Worm (Caenorhabditis elegans): ENCODE measurements around the gene xrn-1.
A peak's percentile ranks its signal among the peaks of the same experiment; 100 is the strongest.

Gene xrn-1

DNA sequence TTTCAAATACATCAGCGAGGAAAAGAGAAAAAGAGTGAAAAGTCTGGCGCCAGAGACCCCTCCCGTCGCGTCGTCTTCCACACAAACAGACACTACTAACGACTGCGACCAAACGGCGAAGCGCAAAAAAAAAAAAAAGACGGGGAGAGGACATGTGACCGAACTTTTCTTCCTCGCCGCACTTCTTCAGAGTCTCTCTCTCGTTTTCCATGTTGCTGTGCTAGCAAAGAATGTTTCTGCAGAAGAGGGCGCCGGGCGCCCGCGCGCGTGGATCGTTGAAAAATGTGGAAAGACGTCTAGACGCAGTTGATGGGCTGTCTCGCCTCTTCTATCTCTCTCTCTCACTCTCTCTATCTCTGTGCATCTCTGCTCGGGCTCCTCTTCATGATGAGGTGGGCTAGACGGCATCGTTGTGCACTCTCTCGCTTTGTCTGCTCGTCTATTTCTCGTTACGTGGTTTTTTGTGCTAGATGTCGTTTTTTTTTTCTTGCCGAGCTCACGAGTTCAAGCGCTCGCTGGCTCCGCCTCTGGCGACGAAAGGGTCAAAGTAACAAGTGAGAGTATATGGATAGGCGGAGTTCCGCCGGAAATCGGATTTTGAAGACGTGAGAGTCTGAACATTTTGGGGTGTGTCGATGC lies 28.4 kb upstream of the xrn-1 start (continued):
- TF ChIP-seq ceh-82 (tag; optimal IDR thresholded peaks at IDR 0.05), result no peak
- TF ChIP-seq ztf-11 (tag; optimal IDR thresholded peaks at IDR 0.05), result no peak
- TF ChIP-seq aha-1 (tag), result peak; percentile 84
- peak; percentile 70 for TF ChIP-seq dpl-1 (GFP tag; optimal IDR thresholded peaks at IDR 0.05)
- no peak for TF ChIP-seq ces-1 (GFP tag; optimal IDR thresholded peaks at IDR 0.05)
- TF ChIP-seq mxl-3 (GFP tag; optimal IDR thresholded peaks at IDR 0.05), result peak; percentile 94

- peak; percentile 3 for TF ChIP-seq nhr-48 (tag; optimal IDR thresholded peaks at IDR 0.05)
- TF ChIP-seq set-16 (GFP tag; IDR thresholded peaks at IDR 0.05), result no peak
- no peak for TF ChIP-seq nhr-25 (tag; optimal IDR thresholded peaks at IDR 0.05; ENCODE audit: borderline replicate concordance, insufficient read depth)
- TF ChIP-seq dmd-9 (GFP tag; IDR thresholded peaks at IDR 0.05), result no peak
- TF ChIP-seq daf-19 (GFP tag; conservative IDR thresholded peaks at IDR 0.05), result no peak
- no peak for TF ChIP-seq unc-39 (tag; optimal IDR thresholded peaks at IDR 0.05)
- no peak for TF ChIP-seq Y105C5A.15 (GFP tag; IDR thresholded peaks at IDR 0.05)
- TF ChIP-seq daf-8 (GFP tag; IDR thresholded peaks at IDR 0.05), result no peak
- no peak for TF ChIP-seq ZK546.5 (tag; optimal IDR thresholded peaks at IDR 0.05)
- no peak for TF ChIP-seq snpc-1.2 (GFP tag; IDR thresholded peaks at IDR 0.05)
- TF ChIP-seq T26A8.4 (GFP tag; IDR thresholded peaks at IDR 0.05), result no peak
- TF ChIP-seq nhr-42 (GFP tag; IDR thresholded peaks at IDR 0.05), result no peak
- TF ChIP-seq nhr-237 (tag; optimal IDR thresholded peaks at IDR 0.05), result no peak
- peak; percentile 55 for TF ChIP-seq hlh-11 (tag; optimal IDR thresholded peaks at IDR 0.05)
- TF ChIP-seq ceh-44 (GFP tag; IDR thresholded peaks at IDR 0.05), result no peak
- TF ChIP-seq mep-1 (tag; optimal IDR thresholded peaks at IDR 0.05), result peak; percentile 44
- no peak for TF ChIP-seq ZK337.2 (GFP tag; IDR thresholded peaks at IDR 0.05)
- TF ChIP-seq zag-1 (tag; optimal IDR thresholded peaks at IDR 0.05), result no peak
- TF ChIP-seq fos-1 (tag; optimal IDR thresholded peaks at IDR 0.05), result no peak
- TF ChIP-seq rbr-2 (tag; optimal IDR thresholded peaks at IDR 0.05), result no peak
- TF ChIP-seq dpl-1 (GFP tag; optimal IDR thresholded peaks at IDR 0.05), result no peak
- no peak for TF ChIP-seq nhr-11 (tag; optimal IDR thresholded peaks at IDR 0.05)
- TF ChIP-seq mxl-3 (GFP tag; optimal IDR thresholded peaks at IDR 0.05), result peak; percentile 61
- TF ChIP-seq ama-1 (optimal IDR thresholded peaks at IDR 0.05), result no peak
- no peak for TF ChIP-seq lin-38 (GFP tag; IDR thresholded peaks at IDR 0.05)
- no peak for TF ChIP-seq madf-9 (GFP tag; conservative IDR thresholded peaks at IDR 0.05)
- no peak for TF ChIP-seq vab-7 (GFP tag; IDR thresholded peaks at IDR 0.05)
- TF ChIP-seq madf-5 (GFP tag; IDR thresholded peaks at IDR 0.05), result no peak
- no peak for TF ChIP-seq F49E8.2 (tag; optimal IDR thresholded peaks at IDR 0.05; ENCODE audit: borderline replicate concordance)
- TF ChIP-seq Y48G9A.11 (GFP tag; IDR thresholded peaks at IDR 0.05), result no peak
- TF ChIP-seq skn-1 (tag; optimal IDR thresholded peaks at IDR 0.05), result no peak
- TF ChIP-seq nhr-111 (GFP tag; optimal IDR thresholded peaks at IDR 0.05), result no peak
- TF ChIP-seq php-3 (GFP tag; IDR thresholded peaks at IDR 0.05), result no peak
- peak; percentile 59 for TF ChIP-seq hlh-30 (tag; optimal IDR thresholded peaks at IDR 0.05; ENCODE audit: insufficient read depth)
- TF ChIP-seq F37D6.2 (tag; optimal IDR thresholded peaks at IDR 0.05), result no peak
- peak; percentile 47 for TF ChIP-seq nhr-6 (tag; optimal IDR thresholded peaks at IDR 0.05)
- TF ChIP-seq D1046.2 (GFP tag; IDR thresholded peaks at IDR 0.05), result no peak
- no peak for TF ChIP-seq F44E2.7 (GFP tag; IDR thresholded peaks at IDR 0.05)
- TF ChIP-seq Y75B8A.6 (GFP tag; IDR thresholded peaks at IDR 0.05), result no peak
- TF ChIP-seq dve-1 (tag; optimal IDR thresholded peaks at IDR 0.05; ENCODE audit: insufficient read depth), result peak; percentile 86
- TF ChIP-seq sdz-12 (GFP tag; optimal IDR thresholded peaks at IDR 0.05), result no peak
- TF ChIP-seq mes-2 (tag; optimal IDR thresholded peaks at IDR 0.05; ENCODE audit: poor library complexity, severe bottlenecking), result peak; percentile 34
- no peak for TF ChIP-seq F26F4.8 (GFP tag; conservative IDR thresholded peaks at IDR 0.05)
- TF ChIP-seq Y5F2A.4 (GFP tag; optimal IDR thresholded peaks at IDR 0.05), result no peak
These were observed 25.7 kb upstream of the xrn-1 start for ce11 chrII:14042836-14043604.

All from whole organism, L4 larva.